Fruit fly (Drosophila melanogaster): Measurements from ENCODE around the gene Ref1.

- TF ChIP-seq CTCF (optimal IDR thresholded peaks at IDR 0.05) (no peak), CG8478 (optimal IDR thresholded peaks at IDR 0.05) (no peak)
These were observed 5.3 kb upstream of the Ref1 start for dm6 chr3R:7085455-7085854.

All from S2 (cell line).